Worm (Caenorhabditis elegans): Measurements from ENCODE around the gene twk-39.

The twk-39 gene

DNA sequence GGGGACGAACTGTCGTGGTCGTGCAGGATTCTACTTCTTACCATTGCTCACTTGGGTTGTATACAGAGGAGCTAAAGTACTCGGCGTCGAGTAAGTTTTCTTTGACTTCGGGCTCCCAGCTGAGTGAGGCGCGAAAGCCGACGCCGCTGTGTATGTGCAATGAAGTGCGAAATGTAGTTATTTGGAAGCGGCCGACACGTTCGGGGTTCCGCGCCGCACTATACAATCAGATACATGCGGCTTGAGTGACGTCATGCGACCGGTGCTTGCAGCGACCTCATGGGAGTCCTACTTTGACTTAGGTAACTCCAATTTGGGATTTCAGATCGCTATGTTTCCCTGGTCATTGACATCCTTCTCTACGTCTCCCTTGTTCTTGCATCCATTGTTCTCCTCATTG lies 22.3 kb downstream of the twk-39 start:
- peak; percentile 36; the same call in 1 of the 2 replicates for TF ChIP-seq hmg-1.2 (GFP tag; IDR thresholded peaks at IDR 0.05)
- TF ChIP-seq snpc-1.1 (tag; optimal IDR thresholded peaks at IDR 0.05; ENCODE audit: insufficient read depth), result peak; percentile 49
- peak; percentile 26 for TF ChIP-seq snpc-4 (GFP tag; optimal IDR thresholded peaks at IDR 0.05)
- peak in 2 of 4 experiments; percentile 80 for TF ChIP-seq snpc-4 (tag; optimal IDR thresholded peaks at IDR 0.05)
- no peak for TF ChIP-seq rec-8 (tag; optimal IDR thresholded peaks at IDR 0.05)
- no peak for TF ChIP-seq lin-35 (GFP tag; optimal IDR thresholded peaks at IDR 0.05)
- TF ChIP-seq madf-6 (GFP tag; IDR thresholded peaks at IDR 0.05), result 0 out of 2 replicates have a peak, but pooled peaks have one; percentile 7

DNA sequence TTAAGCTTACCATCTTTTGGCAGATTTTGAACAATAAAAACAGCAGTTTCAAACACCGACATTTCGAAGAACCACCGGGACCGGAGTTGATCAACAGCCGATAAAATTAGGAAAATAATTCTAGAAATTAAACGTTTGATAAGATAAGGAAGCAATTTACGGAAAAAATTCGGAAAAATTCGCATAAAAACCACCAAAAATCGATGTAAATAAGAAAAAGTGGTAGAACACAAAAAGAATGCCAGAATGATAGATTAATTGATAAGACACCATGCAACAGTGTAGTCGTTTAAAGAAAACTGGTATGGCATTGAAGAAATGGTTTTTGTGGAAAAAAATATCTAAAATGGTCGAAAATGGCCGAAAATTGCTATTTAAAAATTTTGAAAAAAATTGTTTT lies 26.9 kb downstream of the twk-39 start, which contains the start of gene maa-1:
Gene maa-1, minus strand, starts transcription at position 120 of the 400 bp plus-strand sequence.
- TF ChIP-seq ama-1 (optimal IDR thresholded peaks at IDR 0.05) (no peak), ama-1 (GFP tag; optimal IDR thresholded peaks at IDR 0.05) (no peak), nhr-80 (tag; optimal IDR thresholded peaks at IDR 0.05) (peak; percentile 48)

DNA sequence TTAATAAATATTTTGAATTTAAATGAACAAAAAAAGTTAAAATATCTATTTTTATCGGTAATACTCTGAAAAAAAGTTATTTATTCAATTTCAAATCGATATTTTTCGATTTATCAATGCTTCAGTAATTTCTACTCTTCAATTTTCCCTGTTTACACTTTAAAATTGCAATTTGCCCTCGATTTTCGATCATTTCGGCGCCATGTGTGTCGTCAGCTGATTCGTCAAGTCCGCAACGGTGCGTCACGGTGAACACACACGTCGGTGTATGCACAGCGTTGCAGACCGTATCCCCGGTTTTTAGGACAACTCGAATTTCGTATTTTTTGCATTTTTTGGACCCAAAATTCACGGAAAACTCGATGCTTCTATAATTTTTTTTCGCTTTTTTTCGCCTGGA lies 27.7 kb downstream of the twk-39 start, which contains the start of gene C18D11.3:
Gene C18D11.3, plus strand, starts transcription at position 189 of the 400 bp plus-strand sequence.
- TF ChIP-seq pha-4 (tag; optimal IDR thresholded peaks at IDR 0.05), result peak; percentile 64
- TF ChIP-seq sptf-2 (GFP tag; optimal IDR thresholded peaks at IDR 0.05), result no peak
- TF ChIP-seq Y53F4B.3 (GFP tag; IDR thresholded peaks at IDR 0.05), result no peak
- TF ChIP-seq nhr-27 (tag; optimal IDR thresholded peaks at IDR 0.05), result no peak
- TF ChIP-seq Y95B8A.8 (GFP tag; IDR thresholded peaks at IDR 0.05), result no peak
- peak; percentile 79 for TF ChIP-seq B0336.3 (GFP tag; IDR thresholded peaks at IDR 0.05)
- TF ChIP-seq ztf-26 (tag; optimal IDR thresholded peaks at IDR 0.05), result no peak
- TF ChIP-seq nfyb-1 (GFP tag; IDR thresholded peaks at IDR 0.05), result peak; percentile 80
- TF ChIP-seq F23B12.7 (tag; optimal IDR thresholded peaks at IDR 0.05; ENCODE audit: insufficient read depth), result peak; percentile 57
- TF ChIP-seq B0019.2 (GFP tag; conservative IDR thresholded peaks at IDR 0.05), result 0 out of 2 replicates have a peak, but pooled peaks have one; percentile 46
- peak in 1 of 2 experiments; percentile 30 for TF ChIP-seq let-607 (tag; optimal IDR thresholded peaks at IDR 0.05)
- TF ChIP-seq rcor-1 (GFP tag; IDR thresholded peaks at IDR 0.05), result peak; percentile 19; the same call in 1 of the 2 replicates
- TF ChIP-seq madf-10 (tag; optimal IDR thresholded peaks at IDR 0.05), result peak; percentile 15
- TF ChIP-seq efl-1 (GFP tag; optimal IDR thresholded peaks at IDR 0.05), result peak; percentile 65
- TF ChIP-seq F52B5.7 (tag; optimal IDR thresholded peaks at IDR 0.05), result no peak
- TF ChIP-seq ekl-4 (GFP tag; IDR thresholded peaks at IDR 0.05), result peak; percentile 65; the same call in 1 of the 2 replicates
- TF ChIP-seq gei-17 (GFP tag; optimal IDR thresholded peaks at IDR 0.05), result no peak
- no peak for TF ChIP-seq xnd-1 (tag; optimal IDR thresholded peaks at IDR 0.05)
- peak; percentile 58 for TF ChIP-seq tlf-1 (GFP tag; optimal IDR thresholded peaks at IDR 0.05)
- peak; percentile 31; the same call in 1 of the 2 replicates for TF ChIP-seq madf-8 (GFP tag; conservative IDR thresholded peaks at IDR 0.05)
- TF ChIP-seq nhr-80 (tag; optimal IDR thresholded peaks at IDR 0.05), result peak; percentile 75
- no peak for TF ChIP-seq mxl-1 (tag; optimal IDR thresholded peaks at IDR 0.05)
- no peak for TF ChIP-seq sea-2 (GFP tag; IDR thresholded peaks at IDR 0.05)
- no peak for TF ChIP-seq F37B4.10 (GFP tag; IDR thresholded peaks at IDR 0.05)
- peak; percentile 32 for TF ChIP-seq snpc-4 (GFP tag; optimal IDR thresholded peaks at IDR 0.05)
- peak in 3 of 4 experiments; percentile 26 to 71 (median 52) for TF ChIP-seq snpc-4 (tag; optimal IDR thresholded peaks at IDR 0.05)
- no peak for TF ChIP-seq B0261.1 (tag; optimal IDR thresholded peaks at IDR 0.05)
- no peak for TF ChIP-seq ama-1 (optimal IDR thresholded peaks at IDR 0.05)
- TF ChIP-seq ama-1 (GFP tag; optimal IDR thresholded peaks at IDR 0.05), result no peak
- TF ChIP-seq Y56A3A.18 (GFP tag; IDR thresholded peaks at IDR 0.05), result no peak
- TF ChIP-seq hlh-12 (tag; optimal IDR thresholded peaks at IDR 0.05), result no peak
- TF ChIP-seq lsy-27 (tag; optimal IDR thresholded peaks at IDR 0.05; ENCODE audit: borderline replicate concordance, insufficient read depth), result no peak
- no peak for TF ChIP-seq T26A5.8 (tag; optimal IDR thresholded peaks at IDR 0.05)
- TF ChIP-seq lsl-1 (GFP tag; optimal IDR thresholded peaks at IDR 0.05), result peak; percentile 84
- no peak for TF ChIP-seq F10E7.11 (tag; optimal IDR thresholded peaks at IDR 0.05)
- TF ChIP-seq attf-6 (GFP tag; IDR thresholded peaks at IDR 0.05), result no peak
- peak; percentile 16 for TF ChIP-seq him-1 (tag; optimal IDR thresholded peaks at IDR 0.05)
- peak; percentile 72 for TF ChIP-seq lin-40 (tag; optimal IDR thresholded peaks at IDR 0.05)
- no peak for TF ChIP-seq F55B11.4 (tag; optimal IDR thresholded peaks at IDR 0.05; ENCODE audit: borderline replicate concordance, insufficient read depth)
